Worm (Caenorhabditis elegans): ENCODE results near the gene gfl-1.

The gfl-1 gene

DNA sequence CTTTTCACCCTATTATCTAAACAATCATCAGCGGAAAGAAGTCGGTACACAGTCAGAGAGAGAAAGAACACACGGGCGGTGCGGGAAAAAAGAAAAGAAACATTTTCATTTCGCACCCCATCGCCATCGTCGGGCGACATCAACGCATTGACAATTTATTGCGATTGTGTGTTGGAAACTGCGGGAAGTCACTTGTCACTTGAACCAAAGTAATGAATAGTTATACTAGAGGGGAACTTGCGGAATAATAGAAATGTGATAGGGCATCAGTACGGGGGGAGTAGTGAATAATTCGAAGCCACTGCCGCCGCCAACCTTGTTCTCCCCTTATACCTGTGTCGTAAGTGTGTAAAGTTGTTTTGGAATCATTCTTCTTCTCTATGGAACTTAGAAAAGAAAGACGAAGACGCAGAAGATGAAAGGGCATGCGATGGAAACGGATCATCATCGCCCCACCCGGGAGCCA lies 50.3 kb downstream of the gfl-1 start:
- TF ChIP-seq hlh-30 (tag; optimal IDR thresholded peaks at IDR 0.05; ENCODE audit: insufficient read depth) (peak; percentile 2), unc-62 (GFP tag; optimal IDR thresholded peaks at IDR 0.05 in 1 of 2) (peak in 1 of 2 experiments; percentile 97), unc-62 (tag; optimal IDR thresholded peaks at IDR 0.05) (no peak), mes-2 (tag; optimal IDR thresholded peaks at IDR 0.05; ENCODE audit: poor library complexity, severe bottlenecking) (peak; percentile 18), mep-1 (tag; optimal IDR thresholded peaks at IDR 0.05) (peak; percentile 22), nhr-6 (tag; optimal IDR thresholded peaks at IDR 0.05) (no peak), egl-43 (GFP tag; IDR thresholded peaks at IDR 0.05) (0 out of 2 replicates have a peak, but pooled peaks have one; percentile 23), cey-2 (tag; optimal IDR thresholded peaks at IDR 0.05; ENCODE audit: borderline replicate concordance, insufficient read depth) (no peak), aha-1 (tag) (peak; percentile 88)

Measured in whole organism, L4 larva.